Worm (Caenorhabditis elegans) whole organism, early embryonic: ENCODE results near the gene C13B9.2.

ENCODE experiments used
- B0310.2 ChIP-seq: sonication (generic microtip); optimal IDR thresholded peaks from 2 replicates; lab custom pipeline; 2016; ENCODE audit warnings: mild to moderate bottlenecking, missing genetic modification characterization, missing compliant biosample characterization
- F13C5.2 ChIP-seq: sonication (generic microtip); optimal IDR thresholded peaks from 2 replicates; lab custom pipeline; 2017; ENCODE audit warnings: mild to moderate bottlenecking, missing genetic modification characterization, inconsistent platforms, missing compliant biosample characterization
- aly-1 ChIP-seq: sonication (generic microtip); optimal IDR thresholded peaks from 2 replicates; lab custom pipeline; 2016; ENCODE audit warnings: missing genetic modification characterization, missing compliant biosample characterization
- ama-1 ChIP-seq: fragments of 150-350 bp; optimal IDR thresholded peaks from 2 replicates; lab custom pipeline; 2014
- ceh-13 ChIP-seq: fragments of 200-800 bp; sonication (Bioruptor generic); optimal IDR thresholded peaks from 2 replicates; lab custom pipeline; 2018; ENCODE audit warnings: mild to moderate bottlenecking, missing genetic modification characterization, missing compliant biosample characterization
- ceh-36 ChIP-seq: sonication (generic microtip); optimal IDR thresholded peaks from 2 replicates; lab custom pipeline; 2016; ENCODE audit warnings: missing genetic modification characterization, inconsistent platforms, missing compliant biosample characterization
- ets-7 ChIP-seq: sonication (generic microtip); optimal IDR thresholded peaks from 2 replicates; lab custom pipeline; 2016; ENCODE audit warnings: missing genotype, missing genetic modification characterization, missing compliant biosample characterization
- flt-1 ChIP-seq: fragments of 200-800 bp; sonication (Bioruptor generic); IDR thresholded peaks from 2 replicates; pipeline ENCODE4 v1.3.6; 2022; ENCODE audit warnings: missing genetic modification characterization, missing compliant biosample characterization
- hmbx-1 ChIP-seq: sonication (generic microtip); optimal IDR thresholded peaks from 2 replicates; lab custom pipeline; 2016; ENCODE audit warnings: mild to moderate bottlenecking, missing genetic modification characterization, missing compliant biosample characterization
- hmg-4 ChIP-seq: fragments of 200-800 bp; sonication (Bioruptor generic); optimal IDR thresholded peaks from 2 replicates; lab custom pipeline; 2018; ENCODE audit warnings: mild to moderate bottlenecking, missing genetic modification characterization, missing compliant biosample characterization
- hnd-1 ChIP-seq: sonication (generic microtip); optimal IDR thresholded peaks from 2 replicates; lab custom pipeline; 2016; ENCODE audit warnings: missing genetic modification characterization, missing compliant biosample characterization
- pes-1 ChIP-seq: fragments of 200-800 bp; sonication (Bioruptor generic); IDR thresholded peaks from 2 replicates; pipeline ENCODE4 v1.3.6; 2022; ENCODE audit warnings: missing genetic modification reagents, missing genetic modification characterization, missing compliant biosample characterization
- scrt-1 ChIP-seq: fragments of 200-800 bp; sonication (Bioruptor generic); IDR thresholded peaks from 2 replicates; pipeline ENCODE4 v1.3.6; 2022; ENCODE audit warnings: missing genetic modification characterization, missing compliant biosample characterization
- sea-1 ChIP-seq: fragments of 200-800 bp; sonication (Bioruptor generic); conservative IDR thresholded peaks from 2 replicates; pipeline ENCODE4 v1.3.6; 2022; ENCODE audit warnings: missing genetic modification characterization, missing compliant biosample characterization
- tbx-11 ChIP-seq: fragments of 200-800 bp; sonication (Bioruptor generic); IDR thresholded peaks from 2 replicates; pipeline ENCODE4 v1.3.6; 2022; ENCODE audit warnings: missing genetic modification characterization, missing compliant biosample characterization
- tbx-37 ChIP-seq: fragments of 200-800 bp; sonication (Bioruptor generic); conservative IDR thresholded peaks from 2 replicates; pipeline ENCODE4 v1.3.6; 2022; ENCODE audit warnings: missing genetic modification reagents, missing genetic modification characterization, missing compliant biosample characterization
- tra-4 ChIP-seq: sonication (generic microtip); optimal IDR thresholded peaks from 2 replicates; lab custom pipeline; 2017; ENCODE audit warnings: missing genetic modification characterization, missing compliant biosample characterization

Gene C13B9.2

ce11 chrIII:6619952-6620351, at the start of gene C13B9.2:
C13B9.2 (plus strand) TSS chrIII:6620252.
- TF ChIP-seq tra-4 (tag; lab: Kevin White, UChicago), result no peak
- TF ChIP-seq F13C5.2, result no peak
- TF ChIP-seq pes-1 (GFP tag; lab: Robert Waterston, UW), result no peak
- no peak for TF ChIP-seq tbx-11 (GFP tag; lab: Robert Waterston, UW)
- TF ChIP-seq B0310.2 (tag; lab: Kevin White, UChicago), result no peak
- no peak for TF ChIP-seq hnd-1 (tag; lab: Kevin White, UChicago)
- TF ChIP-seq aly-1 (tag; lab: Kevin White, UChicago), result no peak
- TF ChIP-seq scrt-1 (GFP tag; lab: Robert Waterston, UW), result no peak
- no peak for TF ChIP-seq ets-7 (tag; lab: Kevin White, UChicago)
- TF ChIP-seq tbx-37 (GFP tag; lab: Robert Waterston, UW), result no peak
- TF ChIP-seq hmg-4, result no peak
- no peak for TF ChIP-seq hmbx-1 (tag; lab: Kevin White, UChicago)
- no peak for TF ChIP-seq ceh-13 (GFP tag; lab: Kevin White, UChicago)
- TF ChIP-seq sea-1 (GFP tag; lab: Robert Waterston, UW), result no peak

ce11 chrIII:6577159-6577558, 42.9 kb upstream of the C13B9.2 start:
- TF ChIP-seq tbx-11 (GFP tag; lab: Robert Waterston, UW) (no peak), ceh-36 (tag; lab: Kevin White, UChicago) (no peak), pes-1 (GFP tag; lab: Robert Waterston, UW) (no peak), hnd-1 (tag; lab: Kevin White, UChicago) (no peak), hmbx-1 (tag; lab: Kevin White, UChicago) (no peak), ets-7 (tag; lab: Kevin White, UChicago) (no peak), aly-1 (tag; lab: Kevin White, UChicago) (no peak), ama-1 (no peak), B0310.2 (tag; lab: Kevin White, UChicago) (no peak)

ce11 chrIII:6578505-6578904, 41.5 kb upstream of the C13B9.2 start, which contains the start of gene F27B3.6:
F27B3.6 (minus strand) TSS chrIII:6578605.
- TF ChIP-seq sea-1 (GFP tag; lab: Robert Waterston, UW), result no peak
- no peak for TF ChIP-seq hnd-1 (tag; lab: Kevin White, UChicago)
- no peak for TF ChIP-seq ets-7 (tag; lab: Kevin White, UChicago)
- TF ChIP-seq ama-1, result no peak
- no peak for TF ChIP-seq pes-1 (GFP tag; lab: Robert Waterston, UW)
- TF ChIP-seq tra-4 (tag; lab: Kevin White, UChicago), result no peak
- no peak for TF ChIP-seq hmg-4
- no peak for TF ChIP-seq ceh-13 (GFP tag; lab: Kevin White, UChicago)
- no peak for TF ChIP-seq B0310.2 (tag; lab: Kevin White, UChicago)
- no peak for TF ChIP-seq aly-1 (tag; lab: Kevin White, UChicago)
- TF ChIP-seq F13C5.2, result no peak
- no peak for TF ChIP-seq flt-1 (GFP tag; lab: Robert Waterston, UW)

ce11 chrIII:6579398-6579797, 40.7 kb upstream of the C13B9.2 start, which contains the start of gene F27B3.8:
F27B3.8 (plus strand) TSS chrIII:6579698.
- no peak for TF ChIP-seq tbx-37 (GFP tag; lab: Robert Waterston, UW)
- no peak for TF ChIP-seq B0310.2 (tag; lab: Kevin White, UChicago)
- TF ChIP-seq hnd-1 (tag; lab: Kevin White, UChicago), result no peak
- TF ChIP-seq pes-1 (GFP tag; lab: Robert Waterston, UW), result no peak
- TF ChIP-seq hmbx-1 (tag; lab: Kevin White, UChicago), result no peak
- no peak for TF ChIP-seq ets-7 (tag; lab: Kevin White, UChicago)
- TF ChIP-seq flt-1 (GFP tag; lab: Robert Waterston, UW), result no peak
- no peak for TF ChIP-seq scrt-1 (GFP tag; lab: Robert Waterston, UW)

ce11 chrIII:6581585-6581984, 38.5 kb upstream of the C13B9.2 start, which contains the start of gene acr-21:
acr-21 (plus strand) TSS chrIII:6581885.
- TF ChIP-seq ceh-36 (tag; lab: Kevin White, UChicago) (no peak), B0310.2 (tag; lab: Kevin White, UChicago) (no peak), hmg-4 (no peak), ets-7 (tag; lab: Kevin White, UChicago) (no peak), aly-1 (tag; lab: Kevin White, UChicago) (no peak), flt-1 (GFP tag; lab: Robert Waterston, UW) (no peak), hnd-1 (tag; lab: Kevin White, UChicago) (no peak), ceh-13 (GFP tag; lab: Kevin White, UChicago) (no peak), tra-4 (tag; lab: Kevin White, UChicago) (no peak), pes-1 (GFP tag; lab: Robert Waterston, UW) (no peak), tbx-11 (GFP tag; lab: Robert Waterston, UW) (no peak), F13C5.2 (no peak), ama-1 (no peak)

ce11 chrIII:6587564-6587963, 32.5 kb upstream of the C13B9.2 start, which contains the start of gene ddo-3:
ddo-3 (plus strand) TSS chrIII:6587864.
- no peak for TF ChIP-seq aly-1 (tag; lab: Kevin White, UChicago)
- TF ChIP-seq ceh-13 (GFP tag; lab: Kevin White, UChicago), result no peak
- TF ChIP-seq sea-1 (GFP tag; lab: Robert Waterston, UW), result no peak
- TF ChIP-seq tbx-37 (GFP tag; lab: Robert Waterston, UW), result no peak
- no peak for TF ChIP-seq hmg-4
- no peak for TF ChIP-seq ceh-36 (tag; lab: Kevin White, UChicago)
- TF ChIP-seq scrt-1 (GFP tag; lab: Robert Waterston, UW), result no peak
- TF ChIP-seq tbx-11 (GFP tag; lab: Robert Waterston, UW), result no peak
- no peak for TF ChIP-seq tra-4 (tag; lab: Kevin White, UChicago)
- no peak for TF ChIP-seq hmbx-1 (tag; lab: Kevin White, UChicago)
- TF ChIP-seq ama-1, result no peak
- no peak for TF ChIP-seq ets-7 (tag; lab: Kevin White, UChicago)

ce11 chrIII:6589499-6589898, 30.6 kb upstream of the C13B9.2 start:
- TF ChIP-seq aly-1 (tag; lab: Kevin White, UChicago), result no peak
- no peak for TF ChIP-seq B0310.2 (tag; lab: Kevin White, UChicago)
- no peak for TF ChIP-seq hmg-4
- TF ChIP-seq pes-1 (GFP tag; lab: Robert Waterston, UW), result no peak
- TF ChIP-seq ama-1, result no peak
- TF ChIP-seq F13C5.2, result no peak
- no peak for TF ChIP-seq flt-1 (GFP tag; lab: Robert Waterston, UW)
- no peak for TF ChIP-seq tra-4 (tag; lab: Kevin White, UChicago)
